Fruit fly (Drosophila melanogaster) whole organism, embryonic: Measurements from ENCODE around the gene GstO2.

Experiments used
- Asciz ChIP-seq: fragments of 200-800 bp; sonication (Bioruptor generic); optimal IDR thresholded peaks from 2 replicates; lab custom pipeline; 2017; ENCODE audit warnings: missing biosample characterization, mild to moderate bottlenecking, missing genetic modification characterization, missing genetic modification reagents
- Atf-2 ChIP-seq: fragments of 200-800 bp; sonication (Bioruptor generic); optimal IDR thresholded peaks from 2 replicates; lab custom pipeline; 2016; ENCODE audit warnings: missing biosample characterization, missing genetic modification characterization
- Atf3 ChIP-seq: fragments of 200-800 bp; sonication (Bioruptor generic); optimal IDR thresholded peaks from 3 replicates; lab custom pipeline; 2016; ENCODE audit warnings: missing biosample characterization, missing genetic modification characterization
- CG10321 ChIP-seq: fragments of 200-800 bp; sonication (Bioruptor generic); IDR thresholded peaks from 2 replicates; pipeline ENCODE4 v1.3.6; 2022; ENCODE audit warnings: missing biosample characterization, missing genetic modification characterization
- CG10565 ChIP-seq: fragments of 200-800 bp; sonication (Bioruptor generic); optimal IDR thresholded peaks from 3 replicates; lab custom pipeline; 2016; ENCODE audit warnings: missing biosample characterization, mild to moderate bottlenecking, missing genetic modification characterization
- CG11723 ChIP-seq: fragments of 200-800 bp; sonication (Bioruptor generic); optimal IDR thresholded peaks from 2 replicates; lab custom pipeline; 2017; ENCODE audit warnings: missing biosample characterization, mild to moderate bottlenecking, missing genetic modification characterization
- CG12391 ChIP-seq: fragments of 200-800 bp; sonication (Bioruptor generic); optimal IDR thresholded peaks from 3 replicates; lab custom pipeline; 2018; ENCODE audit warnings: missing biosample characterization, mild to moderate bottlenecking, missing genetic modification characterization, moderate library complexity
- CG12744 ChIP-seq: fragments of 200-800 bp; sonication (Bioruptor generic); optimal IDR thresholded peaks from 2 replicates; lab custom pipeline; 2016; ENCODE audit warnings: missing biosample characterization, missing genetic modification characterization
- CG14014 ChIP-seq: fragments of 200-800 bp; sonication (Bioruptor generic); IDR thresholded peaks from 2 replicates; pipeline ENCODE4 v1.3.6; 2022; ENCODE audit warnings: missing biosample characterization, missing genetic modification characterization
- CG15479 ChIP-seq: fragments of 200-800 bp; sonication (Bioruptor generic); optimal IDR thresholded peaks from 3 replicates; lab custom pipeline; 2019; ENCODE audit warnings: missing biosample characterization, mild to moderate bottlenecking, missing genetic modification characterization, moderate library complexity
- CG15696 ChIP-seq: fragments of 200-800 bp; sonication (Bioruptor generic); optimal IDR thresholded peaks from 2 replicates; lab custom pipeline; 2019; ENCODE audit warnings: missing biosample characterization, mild to moderate bottlenecking, missing genetic modification characterization, moderate library complexity
- CG16815 ChIP-seq: fragments of 200-800 bp; sonication (Bioruptor generic); optimal IDR thresholded peaks from 3 replicates; lab custom pipeline; 2017; ENCODE audit warnings: missing biosample characterization, mild to moderate bottlenecking, missing genetic modification characterization
- CG17359 ChIP-seq: fragments of 200-800 bp; sonication (Bioruptor generic); optimal IDR thresholded peaks from 3 replicates; lab custom pipeline; 2018; ENCODE audit warnings: missing biosample characterization, mild to moderate bottlenecking, missing genetic modification characterization, moderate library complexity
- CG17385 ChIP-seq: fragments of 200-800 bp; sonication (Bioruptor generic); optimal IDR thresholded peaks from 3 replicates; lab custom pipeline; 2018; ENCODE audit warnings: missing biosample characterization, mild to moderate bottlenecking, missing genetic modification characterization
- CG2678 ChIP-seq: fragments of 200-800 bp; sonication (Bioruptor generic); optimal IDR thresholded peaks from 3 replicates; lab custom pipeline; 2019; ENCODE audit warnings: missing biosample characterization, mild to moderate bottlenecking, missing genetic modification characterization, moderate library complexity
- CG3847 ChIP-seq: fragments of 200-800 bp; sonication (Bioruptor generic); IDR thresholded peaks from 2 replicates; pipeline ENCODE4 v1.3.6; 2022; ENCODE audit warnings: missing biosample characterization, missing genetic modification characterization
- CG4282 ChIP-seq: fragments of 200-800 bp; sonication (Bioruptor generic); optimal IDR thresholded peaks from 2 replicates; lab custom pipeline; 2016; ENCODE audit warnings: missing biosample characterization, missing genetic modification characterization
- CG4424 ChIP-seq: fragments of 200-800 bp; sonication (Bioruptor generic); optimal IDR thresholded peaks from 3 replicates; lab custom pipeline; 2016; ENCODE audit warnings: missing biosample characterization, missing genetic modification characterization
- CG4707 ChIP-seq: fragments of 200-800 bp; sonication (Bioruptor generic); optimal IDR thresholded peaks from 2 replicates; lab custom pipeline; 2018; ENCODE audit warnings: missing biosample characterization, mild to moderate bottlenecking, missing genetic modification characterization, moderate library complexity
- CG6272 ChIP-seq: fragments of 200-800 bp; sonication (Bioruptor generic); IDR thresholded peaks from 2 replicates; pipeline ENCODE4 v1.3.6; 2022; ENCODE audit warnings: missing biosample characterization, missing genetic modification characterization
- CG6683 ChIP-seq: fragments of 200-800 bp; sonication (Bioruptor generic); optimal IDR thresholded peaks from 2 replicates; lab custom pipeline; 2017; ENCODE audit warnings: missing biosample characterization, mild to moderate bottlenecking, missing genetic modification characterization, missing genetic modification reagents
- CG6689 ChIP-seq: fragments of 200-800 bp; sonication (Bioruptor generic); IDR thresholded peaks from 2 replicates; pipeline ENCODE4 v1.3.6; 2022; ENCODE audit warnings: missing biosample characterization, missing genetic modification characterization
- CG8281 ChIP-seq: fragments of 200-800 bp; sonication (Bioruptor generic); optimal IDR thresholded peaks from 2 replicates; lab custom pipeline; 2018; ENCODE audit warnings: missing biosample characterization, mild to moderate bottlenecking, missing genetic modification characterization, moderate library complexity
- CG9437 ChIP-seq: fragments of 200-800 bp; sonication (Bioruptor generic); optimal IDR thresholded peaks from 2 replicates; lab custom pipeline; 2018; ENCODE audit warnings: missing biosample characterization, mild to moderate bottlenecking, missing genetic modification characterization
- CoRest ChIP-seq: fragments of 200-800 bp; sonication (Bioruptor generic); optimal IDR thresholded peaks from 3 replicates; lab custom pipeline; 2018; ENCODE audit warnings: missing biosample characterization, mild to moderate bottlenecking, missing genetic modification characterization, moderate library complexity
- Dbx ChIP-seq: fragments of 200-800 bp; sonication (Bioruptor generic); IDR thresholded peaks from 3 replicates; pipeline ENCODE4 v1.3.6; 2022; ENCODE audit warnings: missing biosample characterization, missing genetic modification characterization
- Dref ChIP-seq: fragments of 200-800 bp; sonication (Bioruptor generic); IDR thresholded peaks from 2 replicates; pipeline ENCODE4 v1.3.6; 2022; ENCODE audit warnings: missing biosample characterization, missing genetic modification characterization
- ERR ChIP-seq: fragments of 200-800 bp; sonication (Bioruptor generic); optimal IDR thresholded peaks from 2 replicates; lab custom pipeline; 2016; ENCODE audit warnings: missing biosample characterization, missing genetic modification characterization
- Oli ChIP-seq: fragments of 200-800 bp; sonication (Bioruptor generic); optimal IDR thresholded peaks from 2 replicates; lab custom pipeline; 2018; ENCODE audit warnings: missing biosample characterization, mild to moderate bottlenecking, missing genetic modification characterization, moderate library complexity
- Rfx ChIP-seq: fragments of 200-800 bp; sonication (Bioruptor generic); IDR thresholded peaks from 2 replicates; pipeline ENCODE4 v1.3.6; 2022; ENCODE audit warnings: missing biosample characterization, missing genetic modification characterization
- Side ChIP-seq: fragments of 200-800 bp; sonication (Bioruptor generic); optimal IDR thresholded peaks from 2 replicates; lab custom pipeline; 2016; ENCODE audit warnings: missing biosample characterization, missing genetic modification characterization
- aop ChIP-seq: fragments of 200-800 bp; sonication (Bioruptor generic); IDR thresholded peaks from 2 replicates; pipeline ENCODE4 v1.3.6; 2022; ENCODE audit warnings: missing biosample characterization, missing genetic modification characterization
- ap ChIP-seq: fragments of 200-800 bp; sonication (Bioruptor generic); IDR thresholded peaks from 2 replicates; pipeline ENCODE4 v1.3.6; 2022; ENCODE audit warnings: missing biosample characterization, missing genetic modification characterization
- br ChIP-seq: fragments of >200 bp; optimal IDR thresholded peaks from 2 replicates; lab custom pipeline; 2017
- cato ChIP-seq: fragments of 200-800 bp; sonication (Bioruptor generic); optimal IDR thresholded peaks from 2 replicates; lab custom pipeline; 2016; ENCODE audit warnings: missing biosample characterization, missing genetic modification characterization, borderline replicate concordance
- chif ChIP-seq, 2 experiments: fragments of 200-800 bp; sonication (Bioruptor generic); optimal IDR thresholded peaks; 3 replicates each; lab custom pipeline; 2016; ENCODE audit warnings: missing biosample characterization in 2 of 2, missing genetic modification characterization in 2 of 2
- dimm ChIP-seq: fragments of 200-800 bp; sonication (Bioruptor generic); IDR thresholded peaks from 2 replicates; pipeline ENCODE4 v1.3.6; 2022; ENCODE audit warnings: missing biosample characterization, missing genetic modification characterization
- ems ChIP-seq: fragments of 200-800 bp; sonication (Bioruptor generic); optimal IDR thresholded peaks from 3 replicates; lab custom pipeline; 2016; ENCODE audit warnings: missing biosample characterization, missing genetic modification characterization
- eyg ChIP-seq: fragments of 200-800 bp; sonication (Bioruptor generic); optimal IDR thresholded peaks from 3 replicates; lab custom pipeline; 2016; ENCODE audit warnings: missing biosample characterization, missing genetic modification characterization
- gcm ChIP-seq: fragments of 200-800 bp; sonication (Bioruptor generic); optimal IDR thresholded peaks from 2 replicates; lab custom pipeline; 2019; ENCODE audit warnings: missing biosample characterization, mild to moderate bottlenecking, missing genetic modification characterization, moderate library complexity
- gt ChIP-seq: fragments of 200-800 bp; sonication (Bioruptor generic); IDR thresholded peaks from 2 replicates; pipeline ENCODE4 v1.3.6; 2022; ENCODE audit warnings: missing biosample characterization, missing genetic modification characterization
- her ChIP-seq: fragments of 200-800 bp; sonication (Bioruptor generic); optimal IDR thresholded peaks from 2 replicates; lab custom pipeline; 2016; ENCODE audit warnings: missing biosample characterization, missing genetic modification characterization
- ind ChIP-seq: fragments of 200-800 bp; sonication (Bioruptor generic); optimal IDR thresholded peaks from 3 replicates; lab custom pipeline; 2016; ENCODE audit warnings: missing biosample characterization, missing genetic modification characterization
- inv ChIP-seq: fragments of 200-800 bp; sonication (Bioruptor generic); IDR thresholded peaks from 2 replicates; pipeline ENCODE4 v1.3.6; 2022; ENCODE audit warnings: missing biosample characterization, missing genetic modification characterization; ENCODE audit not compliant: partially characterized antibody
- kah ChIP-seq: fragments of 200-800 bp; sonication (Bioruptor generic); optimal IDR thresholded peaks from 2 replicates; lab custom pipeline; 2018; ENCODE audit warnings: missing biosample characterization, mild to moderate bottlenecking, missing genetic modification characterization
- sd ChIP-seq: fragments of 200-800 bp; sonication (Bioruptor generic); optimal IDR thresholded peaks from 3 replicates; lab custom pipeline; 2018; ENCODE audit warnings: missing biosample characterization, mild to moderate bottlenecking, missing genetic modification characterization, moderate library complexity
- sens ChIP-seq: fragments of 200-800 bp; sonication (Bioruptor generic); peaks from one replicate; lab custom pipeline; 2016; ENCODE audit warnings: missing biosample characterization, missing genetic modification characterization
- tna ChIP-seq: fragments of 200-800 bp; sonication (Bioruptor generic); IDR thresholded peaks from 2 replicates; pipeline ENCODE4 v1.3.6; 2022; ENCODE audit warnings: missing biosample characterization, missing genetic modification characterization; ENCODE audit not compliant: partially characterized antibody
- trh ChIP-seq: fragments of 200-800 bp; sonication (Bioruptor generic); optimal IDR thresholded peaks from 2 replicates; lab custom pipeline; 2016; ENCODE audit warnings: missing biosample characterization, missing genetic modification characterization
- tup ChIP-seq: fragments of 200-800 bp; sonication (Bioruptor generic); optimal IDR thresholded peaks from 2 replicates; lab custom pipeline; 2016; ENCODE audit warnings: missing biosample characterization, mild to moderate bottlenecking, missing genetic modification characterization, moderate library complexity
- wor ChIP-seq: fragments of 200-800 bp; sonication (Bioruptor generic); IDR thresholded peaks from 2 replicates; pipeline ENCODE4 v1.3.6; 2022; ENCODE audit warnings: missing biosample characterization, missing genetic modification characterization

The GstO2 gene

DNA sequence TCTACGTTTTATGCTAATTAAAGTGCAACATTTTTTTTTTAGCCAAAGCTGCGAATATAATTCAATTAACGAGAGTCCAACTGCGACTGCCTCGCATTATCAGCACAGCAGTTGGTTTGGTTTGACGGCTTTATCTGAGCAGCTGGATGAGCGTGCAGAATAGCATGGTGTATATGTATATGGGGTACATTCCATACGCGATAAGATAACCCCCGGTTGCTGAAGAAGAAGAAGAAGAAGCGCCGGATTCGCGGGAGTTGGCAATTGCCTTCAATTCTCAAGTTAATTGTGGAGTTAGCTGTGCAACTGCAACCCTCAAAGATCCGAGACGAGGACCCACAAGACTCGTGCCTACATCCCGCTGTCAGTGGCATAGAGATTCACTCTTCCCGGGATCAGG lies 22.2 kb upstream of the GstO2 start (continued):
- no peak for TF ChIP-seq CG6683 (GFP tag; lab: Kevin White, UChicago)
- peak; percentile 69 for TF ChIP-seq CG17385 (GFP tag; lab: Kevin White, UChicago)
- no peak for TF ChIP-seq CG4424 (GFP tag; lab: Kevin White, UChicago)
- TF ChIP-seq gcm: peak; percentile 57
- peak; percentile 92 for TF ChIP-seq sd

DNA sequence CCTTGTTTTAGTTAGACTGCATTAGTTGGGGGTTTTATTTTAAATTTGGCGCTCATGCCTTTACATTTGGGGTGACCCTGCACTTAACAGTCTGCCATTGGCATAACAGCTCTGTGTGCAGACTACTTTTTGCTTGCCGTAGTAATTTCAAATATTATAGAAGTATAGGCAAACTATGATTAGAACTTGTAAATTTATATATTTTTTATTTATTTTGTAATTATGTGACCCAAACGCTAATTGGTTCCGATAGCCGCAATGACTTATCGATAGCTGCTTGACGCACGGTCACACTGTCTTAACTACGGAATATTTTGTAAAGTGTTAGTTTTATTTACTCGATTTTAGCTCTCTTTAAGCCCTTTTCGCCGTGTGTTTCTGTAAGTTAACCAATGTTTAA lies 21.4 kb upstream of the GstO2 start, which contains the start of gene rhea:
Gene rhea (plus strand): TSS at position 292 of the 400 bp plus-strand sequence.
- no peak for TF ChIP-seq chif (GFP tag; optimal IDR thresholded peaks at IDR 0.05; lab: Kevin White, UChicago)
- no peak for TF ChIP-seq CG17359 (tag; lab: Kevin White, UChicago)
- TF ChIP-seq ap (GFP tag; lab: Robert Waterston, UW): no peak
- no peak for TF ChIP-seq ERR (GFP tag; lab: Kevin White, UChicago)
- no peak for TF ChIP-seq CG6683 (GFP tag; lab: Kevin White, UChicago)
- no peak for TF ChIP-seq CG15479 (GFP tag; lab: Kevin White, UChicago)
- no peak for TF ChIP-seq CG11723 (GFP tag; lab: Kevin White, UChicago)
- no peak for TF ChIP-seq CG16815
- no peak for TF ChIP-seq Rfx
- TF ChIP-seq ind (GFP tag; lab: Kevin White, UChicago): no peak
- peak; percentile 77 for TF ChIP-seq Dref (GFP tag; lab: Robert Waterston, UW)
- TF ChIP-seq CG15696: no peak
- TF ChIP-seq trh (GFP tag; lab: Kevin White, UChicago): no peak
- TF ChIP-seq CG4282 (GFP tag; lab: Kevin White, UChicago): no peak
- no peak for TF ChIP-seq CG6689 (GFP tag; lab: Robert Waterston, UW)
- TF ChIP-seq CG9437 (GFP tag; lab: Kevin White, UChicago): no peak
- TF ChIP-seq CG2678 (tag; lab: Kevin White, UChicago): peak; percentile 8
- TF ChIP-seq tna (GFP tag; lab: Robert Waterston, UW): peak; percentile 49
- TF ChIP-seq Atf-2 (GFP tag; lab: Kevin White, UChicago): no peak
- peak; percentile 22 for TF ChIP-seq CG4424 (GFP tag; lab: Kevin White, UChicago)
- no peak for TF ChIP-seq wor (GFP tag; lab: Robert Waterston, UW)
- no peak for TF ChIP-seq dimm
- TF ChIP-seq cato (GFP tag; lab: Kevin White, UChicago): no peak
- TF ChIP-seq br (lab: Kevin White, UChicago): no peak
- no peak for TF ChIP-seq CG4707 (GFP tag; lab: Kevin White, UChicago)
- TF ChIP-seq her: no peak
- TF ChIP-seq CG12391 (tag; lab: Kevin White, UChicago): peak; percentile 65
- TF ChIP-seq Side (GFP tag; lab: Kevin White, UChicago): no peak
- no peak for TF ChIP-seq tup (GFP tag; lab: Kevin White, UChicago)
- no peak for TF ChIP-seq Atf3
- TF ChIP-seq gt (GFP tag; lab: Robert Waterston, UW): no peak
- TF ChIP-seq CG6272 (GFP tag; lab: Robert Waterston, UW): no peak
- peak; percentile 12 for TF ChIP-seq ems (GFP tag; lab: Kevin White, UChicago)
- TF ChIP-seq kah (GFP tag; lab: Kevin White, UChicago): no peak
- no peak for TF ChIP-seq CG3847 (GFP tag; lab: Robert Waterston, UW)
- no peak for TF ChIP-seq eyg (GFP tag; lab: Kevin White, UChicago)
- no peak for TF ChIP-seq CG10565
- no peak for TF ChIP-seq Oli
- no peak for TF ChIP-seq aop
- no peak for TF ChIP-seq CG8281 (tag; lab: Kevin White, UChicago)
- TF ChIP-seq CG10321 (GFP tag; lab: Robert Waterston, UW): no peak
- no peak for TF ChIP-seq Asciz
- TF ChIP-seq CG14014 (GFP tag; lab: Robert Waterston, UW): no peak
- TF ChIP-seq inv: peak; percentile 74
- TF ChIP-seq sens (GFP tag; lab: Kevin White, UChicago): peak; percentile 73
- no peak for TF ChIP-seq Dbx (GFP tag; lab: Robert Waterston, UW)
- TF ChIP-seq CG12744 (GFP tag; lab: Kevin White, UChicago): no peak
- TF ChIP-seq CoRest (tag; lab: Kevin White, UChicago): peak; percentile 18
